Fruit fly (Drosophila melanogaster): ENCODE results near the gene Nnk.

Gene Nnk

dm6 chr3R:17783144-17783543, 21.9 kb downstream of the Nnk start (continued):
- TF ChIP-seq Adf1 (GFP tag; IDR thresholded peaks at IDR 0.05), result peak; percentile 70
- no peak for TF ChIP-seq ttk (GFP tag; IDR thresholded peaks at IDR 0.05)
- TF ChIP-seq CG4282 (GFP tag; optimal IDR thresholded peaks at IDR 0.05), result no peak
- no peak for TF ChIP-seq ara (GFP tag; IDR thresholded peaks at IDR 0.05)
- TF ChIP-seq CG3407 (GFP tag; optimal IDR thresholded peaks at IDR 0.05), result no peak
- no peak for TF ChIP-seq ssp (GFP tag; IDR thresholded peaks at IDR 0.05)
- TF ChIP-seq corto (GFP tag; optimal IDR thresholded peaks at IDR 0.05), result no peak

- peak in 1 of 2 experiments; percentile 81 for TF ChIP-seq bsh (GFP tag; optimal IDR thresholded peaks at IDR 0.05)
- peak; percentile 18 for TF ChIP-seq grn (GFP tag; optimal IDR thresholded peaks at IDR 0.05)
- peak; percentile 51; the same call in 1 of the 2 replicates for TF ChIP-seq Adf1 (GFP tag; IDR thresholded peaks at IDR 0.05)
- peak; percentile 36 for TF ChIP-seq CG6854 (GFP tag; optimal IDR thresholded peaks at IDR 0.05)
- peak; percentile 24 for TF ChIP-seq CG7987 (GFP tag; optimal IDR thresholded peaks at IDR 0.05)
- TF ChIP-seq Dfd (GFP tag; optimal IDR thresholded peaks at IDR 0.05), result no peak
- TF ChIP-seq dan (GFP tag; IDR thresholded peaks at IDR 0.05), result no peak
- TF ChIP-seq CG15073 (GFP tag; optimal IDR thresholded peaks at IDR 0.05), result no peak
- TF ChIP-seq CG12104 (GFP tag; optimal IDR thresholded peaks at IDR 0.05), result peak; percentile 50
- peak; percentile 40 for TF ChIP-seq CG1647 (GFP tag; optimal IDR thresholded peaks at IDR 0.05)
- no peak for TF ChIP-seq HLHmδ (GFP tag; optimal IDR thresholded peaks at IDR 0.05)
- TF ChIP-seq CG6813 (GFP tag; optimal IDR thresholded peaks at IDR 0.05), result peak; percentile 71
- peak; percentile 40; the same call in 1 of the 2 replicates for TF ChIP-seq Gsc (GFP tag; IDR thresholded peaks at IDR 0.05)
- no peak for TF ChIP-seq stwl (tag; optimal IDR thresholded peaks at IDR 0.05)
- TF ChIP-seq Xbp1 (GFP tag; optimal IDR thresholded peaks at IDR 0.05), result peak; percentile 79
- 0 out of 2 replicates have a peak, but pooled peaks have one; percentile 23 for TF ChIP-seq sim (GFP tag; IDR thresholded peaks at IDR 0.05)
- peak; percentile 24 for TF ChIP-seq exex (tag; optimal IDR thresholded peaks at IDR 0.05)
- peak; percentile 61 for TF ChIP-seq CG12071 (GFP tag; optimal IDR thresholded peaks at IDR 0.05)
- peak; percentile 87 for TF ChIP-seq CG31224 (GFP tag; IDR thresholded peaks at IDR 0.05)
- TF ChIP-seq CG31441 (GFP tag; IDR thresholded peaks at IDR 0.05), result peak; percentile 91
- TF ChIP-seq Ada2b (GFP tag; IDR thresholded peaks at IDR 0.05), result peak; percentile 88
- TF ChIP-seq CG32767 (GFP tag; IDR thresholded peaks at IDR 0.05), result peak; percentile 67; the same call in 1 of the 2 replicates
- no peak for TF ChIP-seq tll (GFP tag; optimal IDR thresholded peaks at IDR 0.05)
- TF ChIP-seq CG11504 (tag; optimal IDR thresholded peaks at IDR 0.05), result peak; percentile 78
- TF ChIP-seq caup (GFP tag; optimal IDR thresholded peaks at IDR 0.05; ENCODE audit: severe bottlenecking), result peak; percentile 55
- peak; percentile 66 for TF ChIP-seq HLH54F (GFP tag; optimal IDR thresholded peaks at IDR 0.05)
- peak; percentile 75 for TF ChIP-seq CG8944 (GFP tag; optimal IDR thresholded peaks at IDR 0.05)
- TF ChIP-seq Nf-YC (tag; optimal IDR thresholded peaks at IDR 0.05), result peak; percentile 87
- peak; percentile 45 to 60 for TF ChIP-seq chif (GFP tag; optimal IDR thresholded peaks at IDR 0.05)
- no peak for TF ChIP-seq ac (GFP tag; optimal IDR thresholded peaks at IDR 0.05)
- TF ChIP-seq C15 (GFP tag; IDR thresholded peaks at IDR 0.05), result peak; percentile 47; the same call in 1 of the 3 replicates
- TF ChIP-seq ems (GFP tag; optimal IDR thresholded peaks at IDR 0.05), result peak; percentile 57
- peak; percentile 45; the same call in 1 of the 2 replicates for TF ChIP-seq gt (GFP tag; IDR thresholded peaks at IDR 0.05)
- TF ChIP-seq Max (GFP tag; optimal IDR thresholded peaks at IDR 0.05), result peak; percentile 35
- peak; percentile 81 for TF ChIP-seq CG17359 (tag; optimal IDR thresholded peaks at IDR 0.05)
- TF ChIP-seq fru (optimal IDR thresholded peaks at IDR 0.05), result no peak
- TF ChIP-seq Ptx1 (GFP tag; IDR thresholded peaks at IDR 0.05), result peak; percentile 90
- TF ChIP-seq CG30431 (GFP tag; optimal IDR thresholded peaks at IDR 0.05), result peak; percentile 35
- TF ChIP-seq ssp (GFP tag; IDR thresholded peaks at IDR 0.05), result peak; percentile 68
- TF ChIP-seq gcm2 (GFP tag; optimal IDR thresholded peaks at IDR 0.05), result peak; percentile 11
- peak; percentile 54 for TF ChIP-seq Ravus (GFP tag; IDR thresholded peaks at IDR 0.05)
- TF ChIP-seq tgo (GFP tag; IDR thresholded peaks at IDR 0.05), result peak; percentile 90
- peak; percentile 57 for TF ChIP-seq CG5180 (GFP tag; optimal IDR thresholded peaks at IDR 0.05)
- peak; percentile 66 for TF ChIP-seq Hr3 (GFP tag; optimal IDR thresholded peaks at IDR 0.05)
- no peak for TF ChIP-seq Poxn (GFP tag; IDR thresholded peaks at IDR 0.05)
Measured at dm6 chr3R:17781371-17781770, 23.7 kb downstream of the Nnk start.
